Fruit fly (Drosophila melanogaster) whole organism, adult: ENCODE measurements around the gene BG642312.

Source experiments
- CG11617 ChIP-seq: fragments of 200-800 bp; sonication (Bioruptor generic); optimal IDR thresholded peaks from 2 replicates; lab custom pipeline; 2017; ENCODE audit warnings: mild to moderate bottlenecking, missing biosample characterization, missing genetic modification reagents, missing genetic modification characterization
- CG1620 ChIP-seq: fragments of 200-800 bp; sonication (Bioruptor generic); optimal IDR thresholded peaks from 2 replicates; lab custom pipeline; 2016; ENCODE audit warnings: missing biosample characterization, missing genetic modification characterization
- CG5204 ChIP-seq: fragments of 200-800 bp; sonication (Bioruptor generic); optimal IDR thresholded peaks from 2 replicates; lab custom pipeline; 2016; ENCODE audit warnings: missing biosample characterization, missing genetic modification characterization
- Clk ChIP-seq: fragments of 200-800 bp; sonication (Bioruptor generic); optimal IDR thresholded peaks from 2 replicates; lab custom pipeline; 2017; ENCODE audit warnings: missing biosample characterization, missing genetic modification characterization
- Hr96 ChIP-seq: fragments of 200-800 bp; sonication (Bioruptor generic); optimal IDR thresholded peaks from 2 replicates; lab custom pipeline; 2016; ENCODE audit warnings: missing biosample characterization, missing genetic modification characterization
- Mnt ChIP-seq: fragments of 200-800 bp; sonication (Bioruptor generic); optimal IDR thresholded peaks from 2 replicates; lab custom pipeline; 2016; ENCODE audit warnings: missing biosample characterization, mild to moderate bottlenecking, missing genetic modification characterization
- cic ChIP-seq: fragments of 200-800 bp; sonication (Bioruptor generic); optimal IDR thresholded peaks from 2 replicates; lab custom pipeline; 2017; ENCODE audit warnings: missing biosample characterization, mild to moderate bottlenecking, missing genetic modification characterization, moderate library complexity
- kay ChIP-seq: fragments of 200-800 bp; sonication (Bioruptor generic); peaks from one replicate; lab custom pipeline; 2016; ENCODE audit warnings: missing biosample characterization, missing genetic modification characterization, borderline replicate concordance
- pad ChIP-seq: fragments of 200-800 bp; sonication (Bioruptor generic); optimal IDR thresholded peaks from 3 replicates; lab custom pipeline; 2017; ENCODE audit warnings: missing biosample characterization, missing genetic modification characterization, mild to moderate bottlenecking, moderate library complexity, missing genetic modification reagents
- tj ChIP-seq: fragments of 200-800 bp; sonication (Bioruptor generic); optimal IDR thresholded peaks from 3 replicates; lab custom pipeline; 2017; ENCODE audit warnings: missing biosample characterization, mild to moderate bottlenecking, missing genetic modification characterization, moderate library complexity
- toe ChIP-seq: fragments of 200-800 bp; sonication (Bioruptor generic); optimal IDR thresholded peaks from 2 replicates; lab custom pipeline; 2016; ENCODE audit warnings: missing biosample characterization, missing genetic modification characterization

- TF ChIP-seq toe (peak; percentile 39), CG11617 (GFP tag; lab: Kevin White, UChicago) (no peak), Hr96 (peak; percentile 5), Clk (GFP tag; lab: Kevin White, UChicago) (no peak), pad (GFP tag; lab: Kevin White, UChicago) (no peak), Mnt (no peak), kay (GFP tag; lab: Kevin White, UChicago) (peak; percentile 87), CG1620 (GFP tag; lab: Kevin White, UChicago) (peak; percentile 47), CG5204 (peak; percentile 29), cic (GFP tag; lab: Kevin White, UChicago) (no peak), tj (GFP tag; lab: Kevin White, UChicago) (peak; percentile 32)
Observed at dm6 chr3L:6263896-6264841, 31.0 kb upstream of the BG642312 start.
